Fruit fly (Drosophila melanogaster): ENCODE results near the gene aqz.

dm6 chr3R:8769094-8769493 lies 51.4 kb downstream of the aqz start, which contains the start of gene CG8236:
- TF ChIP-seq CG33017 (tag; optimal IDR thresholded peaks at IDR 0.05) (no peak), pad (GFP tag; optimal IDR thresholded peaks at IDR 0.05) (no peak), CG14711 (tag; optimal IDR thresholded peaks at IDR 0.05) (no peak), CG12768 (GFP tag; optimal IDR thresholded peaks at IDR 0.05) (no peak), kay (GFP tag; ENCODE audit: borderline replicate concordance) (no peak), CG7101 (tag; optimal IDR thresholded peaks at IDR 0.05) (no peak), bab1 (GFP tag; optimal IDR thresholded peaks at IDR 0.05) (no peak), ovo (GFP tag; optimal IDR thresholded peaks at IDR 0.05) (no peak), tj (GFP tag; optimal IDR thresholded peaks at IDR 0.05) (no peak), cic (GFP tag; optimal IDR thresholded peaks at IDR 0.05) (no peak)

Measured in whole organism, adult.